Fruit fly (Drosophila melanogaster) whole organism, embryonic: Measurements from ENCODE around the gene CG11980.
A peak's percentile ranks its signal among the peaks of the same experiment; 100 is the strongest.

Source experiments
- CG10267 ChIP-seq: fragments of 200-800 bp; sonication (Bioruptor generic); optimal IDR thresholded peaks from 2 replicates; lab custom pipeline; 2018; ENCODE audit warnings: missing biosample characterization, mild to moderate bottlenecking, missing genetic modification characterization, moderate library complexity
- CG10462 ChIP-seq: fragments of 200-800 bp; sonication (Bioruptor generic); optimal IDR thresholded peaks from 2 replicates; lab custom pipeline; 2016; ENCODE audit warnings: missing biosample characterization, missing genetic modification characterization
- CG12155 ChIP-seq: fragments of 200-800 bp; sonication (Bioruptor generic); optimal IDR thresholded peaks from 3 replicates; lab custom pipeline; 2016; ENCODE audit warnings: missing biosample characterization, missing genetic modification characterization
- CG12659 ChIP-seq: fragments of 200-800 bp; sonication (Bioruptor generic); optimal IDR thresholded peaks from 3 replicates; lab custom pipeline; 2017; ENCODE audit warnings: mild to moderate bottlenecking, missing biosample characterization, missing genetic modification reagents, missing genetic modification characterization
- CG14710 ChIP-seq: fragments of 200-800 bp; sonication (Bioruptor generic); optimal IDR thresholded peaks from 3 replicates; lab custom pipeline; 2019; ENCODE audit warnings: missing biosample characterization, mild to moderate bottlenecking, missing genetic modification characterization, moderate library complexity
- CG1602 ChIP-seq: fragments of 200-800 bp; sonication (Bioruptor generic); optimal IDR thresholded peaks from 3 replicates; lab custom pipeline; 2016; ENCODE audit warnings: missing biosample characterization, missing genetic modification characterization
- CG1603 ChIP-seq: fragments of 200-800 bp; sonication (Bioruptor generic); optimal IDR thresholded peaks from 2 replicates; lab custom pipeline; 2019; ENCODE audit warnings: missing biosample characterization, mild to moderate bottlenecking, missing genetic modification characterization, moderate library complexity
- CG17829 ChIP-seq: fragments of 200-800 bp; optimal IDR thresholded peaks from 2 replicates; lab custom pipeline; 2019; ENCODE audit warnings: missing biosample characterization, mild to moderate bottlenecking, missing genetic modification characterization, moderate library complexity
- CG2116 ChIP-seq: fragments of 200-800 bp; sonication (Bioruptor generic); optimal IDR thresholded peaks from 3 replicates; lab custom pipeline; 2018; ENCODE audit warnings: missing biosample characterization, mild to moderate bottlenecking, missing genetic modification characterization
- CG30403 ChIP-seq: fragments of 200-800 bp; sonication (Bioruptor generic); optimal IDR thresholded peaks from 3 replicates; lab custom pipeline; 2016; ENCODE audit warnings: missing biosample characterization, missing genetic modification characterization
- CG32767 ChIP-seq: fragments of 200-800 bp; sonication (Bioruptor generic); IDR thresholded peaks from 2 replicates; pipeline ENCODE4 v1.3.6; 2022; ENCODE audit warnings: missing biosample characterization, missing genetic modification characterization
- CG33213 ChIP-seq: fragments of 200-800 bp; sonication (Bioruptor generic); optimal IDR thresholded peaks from 3 replicates; lab custom pipeline; 2016; ENCODE audit warnings: missing biosample characterization, missing genetic modification characterization
- CG34224 ChIP-seq: fragments of 200-800 bp; sonication (Bioruptor generic); IDR thresholded peaks from 3 replicates; pipeline ENCODE4 v1.3.6; 2022; ENCODE audit warnings: missing biosample characterization, missing genetic modification characterization; ENCODE audit not compliant: partially characterized antibody
- CG42726 ChIP-seq: fragments of 200-800 bp; sonication (Bioruptor generic); IDR thresholded peaks from 2 replicates; pipeline ENCODE4 v1.3.6; 2022; ENCODE audit warnings: missing biosample characterization, missing genetic modification characterization; ENCODE audit not compliant: partially characterized antibody
- CG4617 ChIP-seq: fragments of 200-800 bp; sonication (Bioruptor generic); optimal IDR thresholded peaks from 3 replicates; lab custom pipeline; 2016; ENCODE audit warnings: missing biosample characterization, missing genetic modification characterization, borderline replicate concordance
- CG6683 ChIP-seq: fragments of 200-800 bp; sonication (Bioruptor generic); optimal IDR thresholded peaks from 2 replicates; lab custom pipeline; 2017; ENCODE audit warnings: missing biosample characterization, mild to moderate bottlenecking, missing genetic modification characterization, missing genetic modification reagents
- CG7556 ChIP-seq: fragments of 200-800 bp; sonication (Bioruptor generic); optimal IDR thresholded peaks from 2 replicates; lab custom pipeline; 2017; ENCODE audit warnings: missing biosample characterization, mild to moderate bottlenecking, missing genetic modification characterization
- CG7963 ChIP-seq: fragments of 200-800 bp; sonication (Bioruptor generic); IDR thresholded peaks from 3 replicates; pipeline ENCODE4 v1.3.6; 2022; ENCODE audit warnings: missing biosample characterization, missing genetic modification characterization; ENCODE audit not compliant: partially characterized antibody
- CG8944 ChIP-seq: fragments of 200-800 bp; sonication (Bioruptor generic); optimal IDR thresholded peaks from 3 replicates; lab custom pipeline; 2016; ENCODE audit warnings: missing biosample characterization, missing genetic modification characterization
- CG9797 ChIP-seq: fragments of 200-800 bp; sonication (Bioruptor generic); optimal IDR thresholded peaks from 3 replicates; lab custom pipeline; 2018; ENCODE audit warnings: missing biosample characterization, mild to moderate bottlenecking, missing genetic modification characterization
- CHES-1-like ChIP-seq: fragments of 200-800 bp; sonication (Bioruptor generic); optimal IDR thresholded peaks from 2 replicates; lab custom pipeline; 2016; ENCODE audit warnings: missing biosample characterization, missing genetic modification characterization
- CTCF ChIP-seq: fragments of 200-800 bp; sonication (Bioruptor generic); optimal IDR thresholded peaks from 2 replicates; lab custom pipeline; 2017; ENCODE audit warnings: missing biosample characterization, mild to moderate bottlenecking, missing genetic modification characterization, moderate library complexity
- CkIIα-i1 ChIP-seq: fragments of 200-800 bp; sonication (Bioruptor generic); IDR thresholded peaks from 2 replicates; pipeline ENCODE4 v1.3.6; 2022; ENCODE audit warnings: missing biosample characterization, missing genetic modification characterization
- Dp ChIP-seq: fragments of 200-800 bp; sonication (Bioruptor generic); optimal IDR thresholded peaks from 2 replicates; lab custom pipeline; 2018; ENCODE audit warnings: missing biosample characterization, mild to moderate bottlenecking, missing genetic modification characterization, moderate library complexity
- E2f2 ChIP-seq: fragments of 200-800 bp; sonication (Bioruptor generic); IDR thresholded peaks from 2 replicates; pipeline ENCODE4 v1.3.6; 2022; ENCODE audit warnings: missing biosample characterization, missing genetic modification characterization
- HLH4C ChIP-seq: fragments of 200-800 bp; sonication (Bioruptor generic); IDR thresholded peaks from 3 replicates; pipeline ENCODE4 v1.3.6; 2022; ENCODE audit warnings: missing biosample characterization, missing genetic modification characterization; ENCODE audit not compliant: partially characterized antibody
- MBD-R2 ChIP-seq: fragments of 200-800 bp; sonication (Bioruptor generic); IDR thresholded peaks from 2 replicates; pipeline ENCODE4 v1.3.6; 2022; ENCODE audit warnings: missing biosample characterization, missing genetic modification characterization
- Myb ChIP-seq: fragments of 200-800 bp; sonication (Bioruptor generic); optimal IDR thresholded peaks from 2 replicates; lab custom pipeline; 2016; ENCODE audit warnings: missing biosample characterization, missing genetic modification characterization
- NFAT ChIP-seq: fragments of 200-800 bp; sonication (Bioruptor generic); IDR thresholded peaks from 2 replicates; pipeline ENCODE4 v1.3.6; 2022; ENCODE audit warnings: missing biosample characterization, missing genetic modification characterization
- Six4 ChIP-seq: fragments of 200-800 bp; sonication (Bioruptor generic); optimal IDR thresholded peaks from 2 replicates; lab custom pipeline; 2016; ENCODE audit warnings: missing biosample characterization, missing genetic modification characterization
- Sry-δ ChIP-seq: fragments of 200-800 bp; sonication (Bioruptor generic); optimal IDR thresholded peaks from 2 replicates; lab custom pipeline; 2016; ENCODE audit warnings: missing biosample characterization, missing genetic modification characterization
- ab ChIP-seq: fragments of 200-800 bp; sonication (Bioruptor generic); optimal IDR thresholded peaks from 2 replicates; lab custom pipeline; 2016; ENCODE audit warnings: missing biosample characterization, missing genetic modification characterization
- bigmax ChIP-seq: fragments of 200-800 bp; sonication (Bioruptor generic); optimal IDR thresholded peaks from 2 replicates; lab custom pipeline; 2018; ENCODE audit warnings: missing biosample characterization, mild to moderate bottlenecking, missing genetic modification characterization
- caup ChIP-seq: fragments of 200-800 bp; sonication (Bioruptor generic); optimal IDR thresholded peaks from 3 replicates; lab custom pipeline; 2017; ENCODE audit warnings: missing biosample characterization, mild to moderate bottlenecking, missing genetic modification characterization, moderate library complexity; ENCODE audit not compliant: severe bottlenecking
- dm ChIP-seq: fragments of 200-800 bp; sonication (Bioruptor generic); optimal IDR thresholded peaks from 3 replicates; lab custom pipeline; 2016; ENCODE audit warnings: missing biosample characterization, missing genetic modification characterization
- hb ChIP-seq: fragments of 200-800 bp; sonication (Bioruptor generic); IDR thresholded peaks from 3 replicates; pipeline ENCODE4 v1.3.6; 2022; ENCODE audit warnings: missing biosample characterization, missing genetic modification characterization; ENCODE audit not compliant: partially characterized antibody
- klu ChIP-seq: fragments of 200-800 bp; sonication (Bioruptor generic); IDR thresholded peaks from 2 replicates; pipeline ENCODE4 v1.3.6; 2022; ENCODE audit warnings: missing biosample characterization, missing genetic modification characterization
- lbe ChIP-seq: fragments of 200-800 bp; sonication (Bioruptor generic); optimal IDR thresholded peaks from 2 replicates; lab custom pipeline; 2016; ENCODE audit warnings: missing biosample characterization, mild to moderate bottlenecking, missing genetic modification characterization
- lilli ChIP-seq: fragments of 200-800 bp; sonication (Bioruptor generic); optimal IDR thresholded peaks from 3 replicates; lab custom pipeline; 2016; ENCODE audit warnings: missing biosample characterization, missing genetic modification characterization
- nmo ChIP-seq: fragments of 200-800 bp; sonication (Bioruptor generic); optimal IDR thresholded peaks from 2 replicates; lab custom pipeline; 2018; ENCODE audit warnings: missing biosample characterization, mild to moderate bottlenecking, missing genetic modification characterization, moderate library complexity
- pfk ChIP-seq: fragments of 200-800 bp; sonication (Bioruptor generic); optimal IDR thresholded peaks from 2 replicates; lab custom pipeline; 2018; ENCODE audit warnings: missing biosample characterization, mild to moderate bottlenecking, missing genetic modification characterization, moderate library complexity
- pho ChIP-seq: fragments of 200-800 bp; sonication (Bioruptor generic); optimal IDR thresholded peaks from 2 replicates; lab custom pipeline; 2016; ENCODE audit warnings: missing biosample characterization, missing genetic modification characterization
- sens ChIP-seq: fragments of 200-800 bp; sonication (Bioruptor generic); peaks from one replicate; lab custom pipeline; 2016; ENCODE audit warnings: missing biosample characterization, missing genetic modification characterization
- sna ChIP-seq: fragments of 200-800 bp; sonication (Bioruptor generic); IDR thresholded peaks from 2 replicates; pipeline ENCODE4 v1.3.6; 2022; ENCODE audit warnings: missing biosample characterization, missing genetic modification characterization; ENCODE audit not compliant: partially characterized antibody
- so ChIP-seq: fragments of 200-800 bp; sonication (Bioruptor generic); IDR thresholded peaks from 3 replicates; pipeline ENCODE4 v1.3.6; 2022; ENCODE audit warnings: missing biosample characterization, missing genetic modification characterization
- tna ChIP-seq: fragments of 200-800 bp; sonication (Bioruptor generic); IDR thresholded peaks from 2 replicates; pipeline ENCODE4 v1.3.6; 2022; ENCODE audit warnings: missing biosample characterization, missing genetic modification characterization; ENCODE audit not compliant: partially characterized antibody
- vvl ChIP-seq: fragments of 200-800 bp; sonication (Bioruptor generic); IDR thresholded peaks from 2 replicates; pipeline ENCODE4 v1.3.6; 2022; ENCODE audit warnings: missing biosample characterization, missing genetic modification characterization
- wek ChIP-seq: fragments of 200-800 bp; sonication (Bioruptor generic); optimal IDR thresholded peaks from 3 replicates; lab custom pipeline; 2018; ENCODE audit warnings: missing biosample characterization, mild to moderate bottlenecking, missing genetic modification characterization, moderate library complexity
- zen2 ChIP-seq: fragments of 200-800 bp; sonication (Bioruptor generic); IDR thresholded peaks from 3 replicates; pipeline ENCODE4 v1.3.6; 2022; ENCODE audit warnings: missing biosample characterization, missing genetic modification characterization; ENCODE audit not compliant: partially characterized antibody

Gene CG11980

dm6 chr3R:9003600-9004223 lies at the start of gene CG11980, which contains the start of gene CG31100:
Gene CG11980, plus strand, starts transcription at chr3R:9004017.
Gene CG31100, minus strand, starts transcription at chr3R:9003650.
- TF ChIP-seq MBD-R2: peak; percentile 46
- peak; percentile 8 for TF ChIP-seq CG12155 (GFP tag; lab: Kevin White, UChicago)
- no peak for TF ChIP-seq CG1602 (GFP tag; lab: Kevin White, UChicago)
- TF ChIP-seq CG4617: peak; percentile 73
- peak; percentile 11 for TF ChIP-seq CG30403
- TF ChIP-seq zen2: peak; percentile 55; the same call in 2 of the 3 replicates
- no peak for TF ChIP-seq CkIIα-i1 (GFP tag; lab: Robert Waterston, UW)
- peak; percentile 78 for TF ChIP-seq dm (GFP tag; lab: Kevin White, UChicago)
- peak; percentile 38 for TF ChIP-seq nmo (GFP tag; lab: Kevin White, UChicago)
- TF ChIP-seq Myb (GFP tag; lab: Kevin White, UChicago): peak; percentile 99
- peak; percentile 79 for TF ChIP-seq CG14710 (tag; lab: Kevin White, UChicago)
- no peak for TF ChIP-seq pfk (GFP tag; lab: Kevin White, UChicago)
- TF ChIP-seq CG2116 (GFP tag; lab: Kevin White, UChicago): peak; percentile 62
- 0 out of 3 replicates have a peak, but pooled peaks have one; percentile 14 for TF ChIP-seq hb (GFP tag; lab: Robert Waterston, UW)
- TF ChIP-seq sens (GFP tag; lab: Kevin White, UChicago): peak; percentile 72
- peak; percentile 74 for TF ChIP-seq Dp (GFP tag; lab: Kevin White, UChicago)
- no peak for TF ChIP-seq CG7556 (GFP tag; lab: Kevin White, UChicago)
- no peak for TF ChIP-seq klu (GFP tag; lab: Robert Waterston, UW)
- peak; percentile 92 for TF ChIP-seq Sry-δ (GFP tag; lab: Kevin White, UChicago)
- peak; percentile 24 for TF ChIP-seq lbe (GFP tag; lab: Kevin White, UChicago)
- peak; percentile 33 for TF ChIP-seq CHES-1-like (GFP tag; lab: Kevin White, UChicago)
- TF ChIP-seq CG10267 (tag; lab: Kevin White, UChicago): peak; percentile 55
- TF ChIP-seq CG7963 (GFP tag; lab: Robert Waterston, UW): peak; percentile 57; the same call in 1 of the 3 replicates
- TF ChIP-seq CG6683 (GFP tag; lab: Kevin White, UChicago): no peak
- TF ChIP-seq ab (GFP tag; lab: Kevin White, UChicago): no peak
- no peak for TF ChIP-seq CG32767 (GFP tag; lab: Robert Waterston, UW)
- TF ChIP-seq HLH4C (GFP tag; lab: Robert Waterston, UW): peak; percentile 49; the same call in 2 of the 3 replicates
- TF ChIP-seq so: no peak
- TF ChIP-seq CTCF (GFP tag; lab: Kevin White, UChicago): peak; percentile 8
- TF ChIP-seq tna: 0 out of 2 replicates have a peak, but pooled peaks have one; percentile 40
- peak; percentile 33 for TF ChIP-seq CG33213 (GFP tag; lab: Kevin White, UChicago)
- no peak for TF ChIP-seq NFAT
- 0 out of 2 replicates have a peak, but pooled peaks have one; percentile 17 for TF ChIP-seq vvl (GFP tag; lab: Robert Waterston, UW)
- no peak for TF ChIP-seq CG8944 (GFP tag; lab: Kevin White, UChicago)
- TF ChIP-seq CG10462 (GFP tag; lab: Kevin White, UChicago): no peak
- TF ChIP-seq bigmax (GFP tag; lab: Kevin White, UChicago): peak; percentile 75
- TF ChIP-seq CG12659 (GFP tag; lab: Kevin White, UChicago): peak; percentile 61
- TF ChIP-seq CG42726 (GFP tag; lab: Robert Waterston, UW): peak; percentile 61
- TF ChIP-seq E2f2: peak; percentile 74
- TF ChIP-seq CG1603 (tag; lab: Kevin White, UChicago): peak; percentile 55
- TF ChIP-seq pho (GFP tag; lab: Kevin White, UChicago): no peak
- peak; percentile 23 for TF ChIP-seq wek (GFP tag; lab: Kevin White, UChicago)
- peak; percentile 30 for TF ChIP-seq lilli
- TF ChIP-seq caup (GFP tag; lab: Kevin White, UChicago): no peak
- TF ChIP-seq Six4 (GFP tag; lab: Kevin White, UChicago): no peak
- peak; percentile 59; the same call in 1 of the 2 replicates for TF ChIP-seq sna (GFP tag; lab: Robert Waterston, UW)
- peak; percentile 35 for TF ChIP-seq CG17829 (tag; lab: Kevin White, UChicago)
- TF ChIP-seq CG34224 (GFP tag; lab: Robert Waterston, UW): peak; percentile 73
- TF ChIP-seq CG9797: peak; percentile 12
